Fruit fly (Drosophila melanogaster) whole organism: Measurements from ENCODE around the gene CG32797.

ENCODE experiments used
- pan ChIP-seq: fragments of >200 bp; optimal IDR thresholded peaks from 2 replicates; lab custom pipeline; 2017
- usp ChIP-seq: fragments of >200 bp; optimal IDR thresholded peaks from 2 replicates; lab custom pipeline; 2017; ENCODE audit warnings: missing biosample characterization, missing genetic modification characterization, mixed read lengths

DNA sequence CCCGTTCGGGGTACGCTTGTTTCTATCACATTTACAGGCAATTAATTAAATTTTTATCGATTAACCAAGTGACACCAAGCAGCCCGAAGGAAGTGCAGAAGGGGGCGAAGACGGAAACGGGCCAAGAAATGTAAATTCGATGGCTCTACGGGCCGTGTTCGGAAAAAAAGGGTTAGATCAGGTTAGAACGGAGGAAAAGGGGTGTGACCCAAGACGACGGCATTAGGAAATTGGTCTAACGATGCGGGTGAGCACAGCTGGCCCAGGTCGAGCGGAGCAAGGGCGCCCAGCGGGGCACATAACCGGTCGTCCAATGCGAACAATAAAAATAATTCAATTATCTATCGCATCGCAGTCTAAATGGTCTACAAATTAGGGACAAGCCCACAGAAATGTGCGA is 26.2 kb downstream of the CG32797 start:
- TF ChIP-seq usp (no peak), pan (lab: Kevin White, UChicago) (no peak)
